Worm (Caenorhabditis elegans) whole organism, L4 larva: ENCODE results near the gene ndx-3.

Experiments used
- F44E2.7 ChIP-seq: fragments of 200-800 bp; sonication (Bioruptor generic); IDR thresholded peaks from 2 replicates; pipeline ENCODE4 v2.1.2; 2022; ENCODE audit warnings: missing genetic modification characterization, missing compliant biosample characterization
- T26A8.4 ChIP-seq: fragments of 200-800 bp; sonication (Bioruptor generic); IDR thresholded peaks from 2 replicates; pipeline ENCODE4 v1.3.6; 2022; ENCODE audit warnings: missing genetic modification characterization, missing compliant biosample characterization
- Y105C5A.15 ChIP-seq: fragments of 200-800 bp; sonication (Bioruptor generic); IDR thresholded peaks from 2 replicates; pipeline ENCODE4 v1.3.6; 2022; ENCODE audit warnings: missing genetic modification characterization, missing compliant biosample characterization
- Y5F2A.4 ChIP-seq: fragments of 200-800 bp; sonication (Bioruptor generic); optimal IDR thresholded peaks from 2 replicates; lab custom pipeline; 2018; ENCODE audit warnings: mild to moderate bottlenecking, missing genetic modification characterization, missing compliant biosample characterization
- aha-1 ChIP-seq: fragments of 150-350 bp; peaks from one replicate; lab custom pipeline; 2014; ENCODE audit warnings: missing biosample characterization, missing genetic modification characterization
- ama-1 ChIP-seq: fragments of 150-350 bp; optimal IDR thresholded peaks from 2 replicates; lab custom pipeline; 2014; ENCODE audit warnings: inconsistent platforms, mixed read lengths
- arid-1 ChIP-seq: fragments of 200-800 bp; sonication (Bioruptor generic); conservative IDR thresholded peaks from 2 replicates; pipeline ENCODE4 v1.3.6; 2022; ENCODE audit warnings: missing genetic modification reagents, missing genetic modification characterization, missing compliant biosample characterization
- ctbp-1 ChIP-seq: fragments of 200-800 bp; sonication (Bioruptor generic); IDR thresholded peaks from 2 replicates; pipeline ENCODE4 v1.3.6; 2022; ENCODE audit warnings: missing genetic modification reagents, missing genetic modification characterization, missing compliant biosample characterization
- daf-16 ChIP-seq, 3 experiments: sonication (generic microtip); optimal IDR thresholded peaks; 2 replicates each; lab custom pipeline; 2016 to 2017; ENCODE audit warnings: missing genetic modification characterization in 3 of 3, missing genetic modification reagents in 3 of 3, mild to moderate bottlenecking in 2 of 3, missing compliant biosample characterization in 2 of 3, missing biosample characterization in 1 of 3, moderate library complexity in 1 of 3
- dmd-6 ChIP-seq: fragments of 200-800 bp; sonication (Bioruptor generic); IDR thresholded peaks from 2 replicates; pipeline ENCODE4 v1.3.6; 2022; ENCODE audit warnings: missing genetic modification reagents, missing genetic modification characterization, missing compliant biosample characterization
- hlh-30 ChIP-seq: sonication (generic microtip); optimal IDR thresholded peaks from 2 replicates; lab custom pipeline; 2017; ENCODE audit warnings: antibody characterized with exemption, mild to moderate bottlenecking, missing genetic modification characterization, missing compliant biosample characterization; ENCODE audit not compliant: insufficient read depth
- lin-29 ChIP-seq: fragments of 200-800 bp; sonication (Bioruptor generic); IDR thresholded peaks from 2 replicates; pipeline ENCODE4 v1.3.6; 2022; ENCODE audit warnings: missing genetic modification reagents, missing genetic modification characterization, missing compliant biosample characterization
- madf-5 ChIP-seq, 2 experiments: fragments of 200-800 bp; sonication (Bioruptor generic); IDR thresholded peaks; 2 replicates each; pipeline ENCODE4 v1.3.6; 2022; ENCODE audit warnings: missing compliant biosample characterization in 2 of 2, missing genetic modification characterization in 2 of 2
- mes-2 ChIP-seq: sonication (generic microtip); optimal IDR thresholded peaks from 2 replicates; lab custom pipeline; 2016; ENCODE audit warnings: missing genotype, mild to moderate bottlenecking, missing genetic modification characterization, missing compliant biosample characterization; ENCODE audit not compliant: poor library complexity, severe bottlenecking
- mxl-2 ChIP-seq: fragments of 200-800 bp; sonication (Bioruptor generic); conservative IDR thresholded peaks from 2 replicates; pipeline ENCODE4 v1.3.6; 2022; ENCODE audit warnings: missing genetic modification reagents, missing genetic modification characterization, missing compliant biosample characterization
- nhr-41 ChIP-seq: fragments of 200-800 bp; sonication (Bioruptor generic); IDR thresholded peaks from 2 replicates; pipeline ENCODE4 v1.3.6; 2022; ENCODE audit warnings: missing genetic modification reagents, missing genetic modification characterization, missing compliant biosample characterization
- nhr-48 ChIP-seq: sonication (generic microtip); optimal IDR thresholded peaks from 2 replicates; lab custom pipeline; 2016; ENCODE audit warnings: mild to moderate bottlenecking, missing genetic modification characterization, missing compliant biosample characterization
- nhr-6 ChIP-seq: fragments of 150-350 bp; optimal IDR thresholded peaks from 2 replicates; lab custom pipeline; 2014; ENCODE audit warnings: missing biosample characterization, missing genetic modification characterization
- pqm-1 ChIP-seq: sonication (generic microtip); optimal IDR thresholded peaks from 2 replicates; lab custom pipeline; 2017; ENCODE audit warnings: missing biosample characterization, missing genetic modification characterization
- skn-1 ChIP-seq: fragments of 150-350 bp; optimal IDR thresholded peaks from 2 replicates; lab custom pipeline; 2014; ENCODE audit warnings: missing biosample characterization, missing genetic modification characterization
- snpc-4 ChIP-seq: fragments of 150-350 bp; optimal IDR thresholded peaks from 2 replicates; lab custom pipeline; 2014; ENCODE audit warnings: missing biosample characterization, missing genetic modification characterization
- spr-1 ChIP-seq: sonication (generic microtip); optimal IDR thresholded peaks from 2 replicates; lab custom pipeline; 2016; ENCODE audit warnings: mild to moderate bottlenecking, missing genetic modification characterization, missing compliant biosample characterization
- unc-39 ChIP-seq: sonication (generic microtip); optimal IDR thresholded peaks from 2 replicates; lab custom pipeline; 2017; ENCODE audit warnings: missing biosample characterization, missing genetic modification characterization
- unc-62 ChIP-seq, 3 experiments: fragments of 150-350 bp in 1 of 3; sonication (generic microtip); optimal IDR thresholded peaks in 2 of 3; peaks in 1 of 3; 1 replicate in 1 of 3; 2 replicates in 2 of 3; lab custom pipeline; 2014 to 2017; ENCODE audit warnings: missing biosample characterization in 3 of 3, missing genetic modification characterization in 3 of 3, missing genetic modification reagents in 3 of 3, missing genotype in 1 of 3
- zag-1 ChIP-seq: fragments of 150-350 bp; optimal IDR thresholded peaks from 2 replicates; lab custom pipeline; 2014; ENCODE audit warnings: missing biosample characterization, missing genetic modification characterization
- ztf-7 ChIP-seq: fragments of 150-350 bp; optimal IDR thresholded peaks from 2 replicates; lab custom pipeline; 2014; ENCODE audit warnings: missing biosample characterization, missing genetic modification characterization

The ndx-3 gene

DNA sequence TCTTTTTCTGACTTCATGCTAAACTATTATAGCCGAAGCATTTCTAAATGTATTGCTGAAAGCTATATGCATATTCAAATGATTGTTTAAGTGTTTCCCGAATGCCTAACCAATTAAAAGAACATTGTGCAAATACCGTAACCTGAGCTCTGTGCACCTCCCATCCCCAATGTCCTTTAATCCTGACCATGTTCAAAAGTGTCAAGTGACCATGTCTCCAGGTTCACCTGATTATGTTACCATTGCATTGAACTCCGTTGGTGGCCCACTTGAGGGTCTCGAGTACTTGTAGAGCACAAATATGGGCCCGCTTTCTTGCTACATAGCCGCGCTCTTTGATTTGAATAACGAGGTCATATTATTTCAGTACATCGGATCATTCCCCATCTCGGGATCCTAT lies 21.9 kb downstream of the ndx-3 start:
- TF ChIP-seq Y105C5A.15 (GFP tag; lab: Robert Waterston, UW) (no peak), ctbp-1 (GFP tag; lab: Robert Waterston, UW) (no peak)

- TF ChIP-seq nhr-41 (GFP tag; lab: Robert Waterston, UW) = no peak
- TF ChIP-seq aha-1 = peak; percentile 40
These were observed 28.5 kb downstream of the ndx-3 start for ce11 chrII:4981682-4982404.

DNA sequence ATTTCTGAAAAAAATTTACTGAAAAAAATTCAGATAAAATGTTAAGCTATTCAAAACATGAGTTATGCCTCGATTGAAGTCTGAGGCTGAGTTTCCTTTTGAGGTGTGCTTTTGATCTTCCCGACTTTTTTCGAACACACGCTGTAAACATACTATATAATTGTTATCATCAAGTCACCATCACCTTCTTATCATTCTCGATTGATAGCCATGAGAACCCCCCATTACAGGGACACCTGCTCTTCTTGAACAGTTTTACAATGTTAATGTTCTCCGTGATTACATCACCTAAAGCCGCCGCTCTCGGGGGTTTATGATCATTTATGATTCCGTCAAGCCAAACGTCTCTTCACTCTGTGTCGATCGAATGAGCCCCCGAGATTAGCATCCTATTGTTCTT lies 30.8 kb downstream of the ndx-3 start:
- no peak for TF ChIP-seq daf-16 (GFP tag; optimal IDR thresholded peaks at IDR 0.05; lab: Kevin White, UChicago)
- peak; percentile 45 for TF ChIP-seq daf-16 (tag; optimal IDR thresholded peaks at IDR 0.05; lab: Kevin White, UChicago)
- TF ChIP-seq ama-1 (lab: Kevin White, UChicago) = no peak
- peak; percentile 15 for TF ChIP-seq pqm-1 (tag; lab: Kevin White, UChicago)
- no peak for TF ChIP-seq skn-1 (tag; lab: Kevin White, UChicago)

- TF ChIP-seq snpc-4 (tag; lab: Kevin White, UChicago) (no peak), dmd-6 (GFP tag; lab: Robert Waterston, UW) (peak; percentile 29; the same call in 1 of the 2 replicates), hlh-30 (peak; percentile 63), unc-62 (GFP tag; optimal IDR thresholded peaks at IDR 0.05 in 1 of 2; lab: Kevin White, UChicago) (peak in 1 of 2 experiments; percentile 95), unc-62 (tag; optimal IDR thresholded peaks at IDR 0.05; lab: Kevin White, UChicago) (no peak)
- TF ChIP-seq, all 104 proteins: peak for 3
These were observed 32.6 kb downstream of the ndx-3 start for ce11 chrII:4985961-4986503.

DNA sequence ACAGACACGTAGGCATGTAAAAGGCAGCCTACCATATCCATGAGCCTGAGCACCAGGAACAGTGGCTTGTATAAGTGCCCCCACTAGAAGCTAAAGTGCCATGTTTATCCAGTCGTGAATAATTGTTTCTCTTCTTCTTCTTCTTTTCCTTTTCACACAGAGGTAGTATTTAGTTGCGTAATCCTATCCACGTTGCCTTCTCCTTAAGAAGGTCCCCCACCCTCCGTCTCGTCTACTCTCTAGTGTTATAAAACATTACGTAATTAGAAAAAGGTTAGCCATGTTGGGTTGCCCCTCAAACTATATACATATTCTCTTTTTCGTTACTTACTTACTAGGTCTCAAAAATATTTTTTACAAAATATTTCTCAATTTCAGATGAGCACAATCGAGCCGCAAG lies 33.3 kb downstream of the ndx-3 start:
- TF ChIP-seq nhr-48 = no peak
- TF ChIP-seq mes-2 = no peak
- no peak for TF ChIP-seq Y5F2A.4 (GFP tag; lab: Kevin White, UChicago)
- TF ChIP-seq dmd-6 (GFP tag; lab: Robert Waterston, UW) = no peak
- no peak for TF ChIP-seq mxl-2 (GFP tag; lab: Robert Waterston, UW)
- TF ChIP-seq unc-39 (tag; lab: Kevin White, UChicago) = no peak
- no peak for TF ChIP-seq nhr-6 (tag; lab: Kevin White, UChicago)
- TF ChIP-seq ztf-7 (tag; lab: Kevin White, UChicago) = no peak
- no peak for TF ChIP-seq F44E2.7 (GFP tag; lab: Robert Waterston, UW)

ce11 chrII:4987257-4987656 lies 33.9 kb downstream of the ndx-3 start:
- TF ChIP-seq spr-1 (no peak), madf-5 (GFP tag; IDR thresholded peaks at IDR 0.05; lab: Robert Waterston, UW) (no peak), arid-1 (no peak)

DNA sequence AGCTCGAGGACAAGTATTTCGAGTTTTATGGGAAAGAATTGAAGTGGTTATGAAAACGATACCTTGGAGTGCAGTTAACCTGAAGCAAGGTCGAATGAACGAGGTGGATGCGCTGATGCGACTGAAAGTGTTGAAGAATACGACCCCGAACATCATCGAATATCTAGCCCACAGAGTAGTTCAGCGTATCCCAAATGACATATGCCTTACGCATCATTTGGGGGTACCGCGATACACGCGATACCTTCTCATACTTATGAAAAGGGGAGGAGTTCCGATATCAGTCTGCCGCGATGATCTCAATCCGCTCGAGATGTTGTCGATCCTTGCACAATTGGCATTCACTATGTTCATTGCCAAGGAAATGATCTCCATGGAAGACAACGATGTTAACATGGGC lies 36.4 kb downstream of the ndx-3 start, which contains the start of gene T27F7.12:
T27F7.12 (plus strand) TSS at position 301 of the 400 bp plus-strand sequence.
- no peak for TF ChIP-seq pqm-1 (tag; lab: Kevin White, UChicago)

ce11 chrII:4992977-4993376 lies 39.6 kb downstream of the ndx-3 start, which contains the start of gene pigb-1:
TSS of gene pigb-1 (minus strand) at chrII:4993077.
- no peak for TF ChIP-seq ama-1 (lab: Kevin White, UChicago)
- TF ChIP-seq ctbp-1 (GFP tag; lab: Robert Waterston, UW) = 0 out of 2 replicates have a peak, but pooled peaks have one; percentile 19
- TF ChIP-seq zag-1 (tag; lab: Kevin White, UChicago) = no peak
- TF ChIP-seq T26A8.4 (GFP tag; lab: Robert Waterston, UW) = no peak
- no peak for TF ChIP-seq lin-29 (GFP tag; lab: Robert Waterston, UW)
